Fruit fly (Drosophila melanogaster): ENCODE measurements around the gene CG1316.

- no peak for TF ChIP-seq h (optimal IDR thresholded peaks at IDR 0.05)
- TF ChIP-seq ttk (optimal IDR thresholded peaks at IDR 0.05): no peak
- TF ChIP-seq insv (optimal IDR thresholded peaks at IDR 0.05): no peak
- no peak for TF ChIP-seq Sin3A (optimal IDR thresholded peaks at IDR 0.05)
- TF ChIP-seq psq (optimal IDR thresholded peaks at IDR 0.05): no peak
- TF ChIP-seq Myc (optimal IDR thresholded peaks at IDR 0.05): no peak
Observed at dm6 chr3L:4269208-4269607, 14.4 kb upstream of the CG1316 start.

All from Kc167 (cell line).